Worm (Caenorhabditis elegans) whole organism, L4 larva: ENCODE data around the gene wdfy-2.

Source experiments
- Y105C5A.15 ChIP-seq: fragments of 200-800 bp; sonication (Bioruptor generic); IDR thresholded peaks from 2 replicates; pipeline ENCODE4 v1.3.6; 2022; ENCODE audit warnings: missing genetic modification characterization, missing compliant biosample characterization
- aly-2 ChIP-seq: sonication (generic microtip); optimal IDR thresholded peaks from 2 replicates; lab custom pipeline; 2018; ENCODE audit warnings: missing biosample characterization, missing genetic modification characterization
- ceh-28 ChIP-seq: fragments of 150-350 bp; optimal IDR thresholded peaks from 2 replicates; lab custom pipeline; 2014; ENCODE audit warnings: missing biosample characterization, missing genetic modification reagents, missing genetic modification characterization
- ceh-32 ChIP-seq: sonication (generic microtip); optimal IDR thresholded peaks from 2 replicates; lab custom pipeline; 2016; ENCODE audit warnings: mild to moderate bottlenecking, missing genetic modification characterization, missing compliant biosample characterization; ENCODE audit not compliant: poor library complexity
- ceh-44 ChIP-seq: fragments of 200-800 bp; sonication (Bioruptor generic); IDR thresholded peaks from 2 replicates; pipeline ENCODE4 v1.3.6; 2022; ENCODE audit warnings: missing genetic modification reagents, missing genetic modification characterization, missing compliant biosample characterization
- daf-16 ChIP-seq, 3 experiments: sonication (generic microtip); optimal IDR thresholded peaks; 2 replicates each; lab custom pipeline; 2016 to 2017; ENCODE audit warnings: missing genetic modification characterization in 3 of 3, missing genetic modification reagents in 3 of 3, mild to moderate bottlenecking in 2 of 3, missing compliant biosample characterization in 2 of 3, missing biosample characterization in 1 of 3, moderate library complexity in 1 of 3
- dmd-9 ChIP-seq: fragments of 200-800 bp; sonication (Bioruptor generic); IDR thresholded peaks from 2 replicates; pipeline ENCODE4 v1.3.6; 2022; ENCODE audit warnings: missing genetic modification reagents, missing genetic modification characterization, missing compliant biosample characterization
- dpl-1 ChIP-seq: fragments of 150-350 bp; optimal IDR thresholded peaks from 2 replicates; lab custom pipeline; 2014; ENCODE audit warnings: missing biosample characterization, missing genetic modification reagents, missing genetic modification characterization
- dve-1 ChIP-seq: sonication (generic microtip); optimal IDR thresholded peaks from 2 replicates; lab custom pipeline; 2017; ENCODE audit warnings: antibody characterized with exemption, mild to moderate bottlenecking, missing genetic modification characterization, missing compliant biosample characterization; ENCODE audit not compliant: insufficient read depth
- mes-2 ChIP-seq: sonication (generic microtip); optimal IDR thresholded peaks from 2 replicates; lab custom pipeline; 2016; ENCODE audit warnings: missing genotype, mild to moderate bottlenecking, missing genetic modification characterization, missing compliant biosample characterization; ENCODE audit not compliant: poor library complexity, severe bottlenecking
- nhr-11 ChIP-seq: fragments of 150-350 bp; optimal IDR thresholded peaks from 2 replicates; lab custom pipeline; 2014; ENCODE audit warnings: missing biosample characterization, missing genetic modification characterization
- nhr-25 ChIP-seq: sonication (generic microtip); optimal IDR thresholded peaks from 2 replicates; lab custom pipeline; 2017; ENCODE audit warnings: missing genetic modification characterization, mild to moderate bottlenecking, missing compliant biosample characterization, antibody characterized with exemption, moderate library complexity, borderline replicate concordance; ENCODE audit not compliant: insufficient read depth
- nhr-41 ChIP-seq: fragments of 200-800 bp; sonication (Bioruptor generic); IDR thresholded peaks from 2 replicates; pipeline ENCODE4 v1.3.6; 2022; ENCODE audit warnings: missing genetic modification reagents, missing genetic modification characterization, missing compliant biosample characterization
- php-3 ChIP-seq: fragments of 200-800 bp; sonication (Bioruptor generic); IDR thresholded peaks from 2 replicates; pipeline ENCODE4 v1.3.6; 2022; ENCODE audit warnings: missing genetic modification reagents, missing genetic modification characterization, missing compliant biosample characterization
- sdz-12 ChIP-seq: fragments of 200-800 bp; sonication (Bioruptor generic); optimal IDR thresholded peaks from 2 replicates; lab custom pipeline; 2018; ENCODE audit warnings: mild to moderate bottlenecking, missing genetic modification characterization, missing compliant biosample characterization
- tag-97 ChIP-seq: fragments of 200-800 bp; sonication (Bioruptor generic); IDR thresholded peaks from 2 replicates; pipeline ENCODE4 v1.3.6; 2022; ENCODE audit warnings: missing genetic modification characterization, missing compliant biosample characterization
- unc-130 ChIP-seq: sonication (generic microtip); optimal IDR thresholded peaks from 2 replicates; lab custom pipeline; 2016; ENCODE audit warnings: missing genetic modification reagents, missing genetic modification characterization, missing compliant biosample characterization
- unc-62 ChIP-seq, 3 experiments: fragments of 150-350 bp in 1 of 3; sonication (generic microtip); optimal IDR thresholded peaks in 2 of 3; peaks in 1 of 3; 1 replicate in 1 of 3; 2 replicates in 2 of 3; lab custom pipeline; 2014 to 2017; ENCODE audit warnings: missing biosample characterization in 3 of 3, missing genetic modification characterization in 3 of 3, missing genetic modification reagents in 3 of 3, missing genotype in 1 of 3
- zip-11 ChIP-seq: fragments of 200-800 bp; sonication (Bioruptor generic); IDR thresholded peaks from 2 replicates; pipeline ENCODE4 v1.3.6; 2022; ENCODE audit warnings: missing genetic modification characterization, missing compliant biosample characterization

Gene wdfy-2

ce11 chrII:9356723-9357122 lies 37.1 kb downstream of the wdfy-2 start (continued):
- TF ChIP-seq aly-2 (tag; lab: Kevin White, UChicago) (no peak), dve-1 (tag; lab: Kevin White, UChicago) (peak; percentile 16), sdz-12 (no peak), nhr-11 (tag; lab: Kevin White, UChicago) (peak; percentile 7), mes-2 (tag; lab: Kevin White, UChicago) (peak; percentile 19)

DNA sequence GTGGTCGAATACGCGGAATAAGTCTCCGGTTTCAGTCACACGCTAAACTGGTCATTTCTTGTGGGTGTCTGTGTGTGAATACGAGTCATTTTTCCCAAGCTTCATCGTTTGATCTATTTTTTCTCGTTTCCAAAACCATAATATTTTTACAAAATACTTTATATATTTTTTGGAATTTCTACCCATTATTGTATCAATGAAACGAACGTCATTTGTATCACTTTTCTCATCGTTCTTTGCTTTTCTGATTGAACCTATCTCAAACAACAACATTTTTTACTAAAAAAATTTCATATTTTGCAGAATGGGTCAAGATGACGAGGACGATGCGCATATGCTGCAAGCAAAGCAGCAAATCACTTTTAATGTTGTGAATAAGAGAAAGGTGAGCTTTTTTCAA lies 38.6 kb downstream of the wdfy-2 start, which contains the start of gene mel-11:
TSS of gene mel-11 (plus strand) at position 301 of the 400 bp plus-strand sequence.
- TF ChIP-seq ceh-32 (tag; lab: Kevin White, UChicago) (no peak), daf-16 (GFP tag; optimal IDR thresholded peaks at IDR 0.05; lab: Kevin White, UChicago) (no peak), daf-16 (tag; optimal IDR thresholded peaks at IDR 0.05; lab: Kevin White, UChicago) (no peak), tag-97 (GFP tag; lab: Robert Waterston, UW) (no peak), php-3 (GFP tag; lab: Robert Waterston, UW) (no peak), unc-130 (no peak)

ce11 chrII:9362249-9362648 lies 42.6 kb downstream of the wdfy-2 start:
- no peak for TF ChIP-seq unc-130
- TF ChIP-seq unc-62 (GFP tag; optimal IDR thresholded peaks at IDR 0.05 in 1 of 2; lab: Kevin White, UChicago) = peak in 1 of 2 experiments; percentile 72
- no peak for TF ChIP-seq unc-62 (tag; optimal IDR thresholded peaks at IDR 0.05; lab: Kevin White, UChicago)

DNA sequence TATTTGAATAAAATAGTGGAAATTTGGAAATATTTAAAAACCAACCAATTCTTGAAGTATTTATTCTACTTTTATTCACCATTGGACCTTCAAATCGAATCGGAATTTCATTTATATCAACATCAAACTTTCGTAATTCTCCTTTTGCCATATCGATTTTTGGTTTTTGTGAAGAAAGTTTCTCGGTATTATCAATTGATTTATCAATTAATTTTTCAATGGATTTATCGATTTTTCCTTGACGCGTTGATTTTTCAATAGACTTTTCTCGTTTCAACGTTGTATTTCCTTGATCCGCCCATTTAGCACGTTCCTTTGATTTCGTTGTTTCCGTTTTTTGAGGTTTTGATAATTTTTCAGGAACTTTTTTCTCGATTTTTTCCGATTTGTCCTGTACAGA lies 49.7 kb downstream of the wdfy-2 start:
- TF ChIP-seq nhr-41 = no peak
- TF ChIP-seq Y105C5A.15 (GFP tag; lab: Robert Waterston, UW) = no peak
- TF ChIP-seq unc-130 = no peak
- no peak for TF ChIP-seq zip-11 (GFP tag; lab: Robert Waterston, UW)
- TF ChIP-seq dmd-9 (GFP tag; lab: Robert Waterston, UW) = no peak
- TF ChIP-seq ceh-28 (tag; lab: Kevin White, UChicago) = peak; percentile 56
- no peak for TF ChIP-seq ceh-44 (GFP tag; lab: Robert Waterston, UW)
- TF ChIP-seq nhr-25 (tag; lab: Kevin White, UChicago) = no peak
- no peak for TF ChIP-seq dpl-1
